Worm (Caenorhabditis elegans): Measurements from ENCODE around the gene F58A6.2.

DNA sequence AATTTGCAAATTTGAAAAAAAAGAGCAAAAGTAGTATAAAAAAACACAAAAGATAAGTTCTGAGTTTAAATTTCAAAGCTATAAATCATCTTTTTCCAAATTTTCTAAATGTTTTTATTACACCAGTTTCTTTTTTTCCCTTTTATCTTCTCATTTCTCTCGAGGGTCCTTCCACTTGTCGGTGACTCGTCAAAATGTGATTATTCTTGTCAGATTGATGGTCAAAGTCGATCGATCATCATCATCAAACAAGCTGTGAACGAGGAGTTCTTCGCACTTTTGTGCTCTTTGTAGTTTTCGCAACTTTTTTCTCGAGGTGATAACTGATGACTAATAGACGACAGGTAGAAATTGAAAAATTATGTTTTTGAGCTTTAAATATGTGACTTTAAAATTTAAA, 15.9 kb upstream of the F58A6.2 start:
- TF ChIP-seq F13H6.1 (tag; optimal IDR thresholded peaks at IDR 0.05) (no peak), ama-1 (optimal IDR thresholded peaks at IDR 0.05) (no peak), K09A11.1 (tag; optimal IDR thresholded peaks at IDR 0.05; ENCODE audit: insufficient read depth) (no peak), zip-5 (tag; optimal IDR thresholded peaks at IDR 0.05) (no peak), odd-2 (tag; optimal IDR thresholded peaks at IDR 0.05) (no peak), ceh-24 (tag; optimal IDR thresholded peaks at IDR 0.05) (no peak), ceh-34 (tag; optimal IDR thresholded peaks at IDR 0.05) (no peak), pat-9 (tag; optimal IDR thresholded peaks at IDR 0.05) (no peak)
